Fruit fly (Drosophila melanogaster) whole organism, embryonic: ENCODE data around the gene CG5592.

ENCODE experiments used
- Atf6 ChIP-seq: fragments of 200-800 bp; sonication (Bioruptor generic); IDR thresholded peaks from 2 replicates; pipeline ENCODE4 v1.3.6; 2022; ENCODE audit warnings: missing biosample characterization, missing genetic modification characterization
- BtbVII ChIP-seq: fragments of 200-800 bp; sonication (Bioruptor generic); optimal IDR thresholded peaks from 3 replicates; lab custom pipeline; 2017; ENCODE audit warnings: missing biosample characterization, mild to moderate bottlenecking, missing genetic modification characterization
- Bteb2 ChIP-seq: fragments of 200-800 bp; sonication (Bioruptor generic); optimal IDR thresholded peaks from 2 replicates; lab custom pipeline; 2016; ENCODE audit warnings: missing biosample characterization, missing genetic modification characterization
- CG10267 ChIP-seq: fragments of 200-800 bp; sonication (Bioruptor generic); optimal IDR thresholded peaks from 2 replicates; lab custom pipeline; 2018; ENCODE audit warnings: missing biosample characterization, mild to moderate bottlenecking, missing genetic modification characterization, moderate library complexity
- CG10543 ChIP-seq: fragments of 200-800 bp; sonication (Bioruptor generic); optimal IDR thresholded peaks from 3 replicates; lab custom pipeline; 2017; ENCODE audit warnings: missing biosample characterization, mild to moderate bottlenecking, missing genetic modification characterization, moderate library complexity
- CG11093 ChIP-seq: fragments of 200-800 bp; sonication (Bioruptor generic); IDR thresholded peaks from 3 replicates; pipeline ENCODE4 v1.3.6; 2022; ENCODE audit warnings: missing biosample characterization, missing genetic modification characterization
- CG12104 ChIP-seq: fragments of 200-800 bp; sonication (Bioruptor generic); optimal IDR thresholded peaks from 3 replicates; lab custom pipeline; 2016; ENCODE audit warnings: missing biosample characterization, missing genetic modification characterization
- CG12942 ChIP-seq: fragments of 200-800 bp; sonication (Bioruptor generic); optimal IDR thresholded peaks from 3 replicates; lab custom pipeline; 2016; ENCODE audit warnings: missing biosample characterization, missing genetic modification characterization
- CG13624 ChIP-seq: fragments of 200-800 bp; sonication (Bioruptor generic); optimal IDR thresholded peaks from 2 replicates; lab custom pipeline; 2016; ENCODE audit warnings: missing biosample characterization, missing genetic modification characterization
- CG14710 ChIP-seq: fragments of 200-800 bp; sonication (Bioruptor generic); optimal IDR thresholded peaks from 3 replicates; lab custom pipeline; 2019; ENCODE audit warnings: missing biosample characterization, mild to moderate bottlenecking, missing genetic modification characterization, moderate library complexity
- CG14965 ChIP-seq: fragments of 200-800 bp; sonication (Bioruptor generic); optimal IDR thresholded peaks from 2 replicates; lab custom pipeline; 2016; ENCODE audit warnings: missing biosample characterization, missing genetic modification characterization, borderline replicate concordance
- CG1529 ChIP-seq: fragments of 200-800 bp; sonication (Bioruptor generic); optimal IDR thresholded peaks from 3 replicates; lab custom pipeline; 2018; ENCODE audit warnings: missing biosample characterization, missing genetic modification characterization
- CG17385 ChIP-seq: fragments of 200-800 bp; sonication (Bioruptor generic); optimal IDR thresholded peaks from 3 replicates; lab custom pipeline; 2018; ENCODE audit warnings: missing biosample characterization, mild to moderate bottlenecking, missing genetic modification characterization
- CG1792 ChIP-seq: fragments of 200-800 bp; sonication (Bioruptor generic); optimal IDR thresholded peaks from 2 replicates; lab custom pipeline; 2016; ENCODE audit warnings: missing biosample characterization, missing genetic modification characterization
- CG18764 ChIP-seq: fragments of 200-800 bp; sonication (Bioruptor generic); optimal IDR thresholded peaks from 3 replicates; lab custom pipeline; 2016; ENCODE audit warnings: missing biosample characterization, missing genetic modification characterization
- CG2202 ChIP-seq: fragments of 200-800 bp; sonication (Bioruptor generic); optimal IDR thresholded peaks from 2 replicates; lab custom pipeline; 2018; ENCODE audit warnings: missing biosample characterization, mild to moderate bottlenecking, missing genetic modification characterization
- CG30403 ChIP-seq: fragments of 200-800 bp; sonication (Bioruptor generic); optimal IDR thresholded peaks from 3 replicates; lab custom pipeline; 2016; ENCODE audit warnings: missing biosample characterization, missing genetic modification characterization
- CG32532 ChIP-seq: fragments of 200-800 bp; sonication (Bioruptor generic); IDR thresholded peaks from 2 replicates; pipeline ENCODE4 v1.3.6; 2022; ENCODE audit warnings: missing biosample characterization, missing genetic modification characterization
- CG4854 ChIP-seq: fragments of 200-800 bp; sonication (Bioruptor generic); optimal IDR thresholded peaks from 2 replicates; lab custom pipeline; 2016; ENCODE audit warnings: missing biosample characterization, missing genetic modification characterization, inconsistent platforms
- CG8281 ChIP-seq: fragments of 200-800 bp; sonication (Bioruptor generic); optimal IDR thresholded peaks from 2 replicates; lab custom pipeline; 2018; ENCODE audit warnings: missing biosample characterization, mild to moderate bottlenecking, missing genetic modification characterization, moderate library complexity
- CG8388 ChIP-seq: fragments of 200-800 bp; sonication (Bioruptor generic); optimal IDR thresholded peaks from 2 replicates; lab custom pipeline; 2019; ENCODE audit warnings: missing biosample characterization, mild to moderate bottlenecking, missing genetic modification characterization, moderate library complexity
- CG9932 ChIP-seq: fragments of 200-800 bp; sonication (Bioruptor generic); IDR thresholded peaks from 2 replicates; pipeline ENCODE4 v1.3.6; 2022; ENCODE audit warnings: missing biosample characterization, missing genetic modification characterization
- CoRest ChIP-seq: fragments of 200-800 bp; sonication (Bioruptor generic); optimal IDR thresholded peaks from 3 replicates; lab custom pipeline; 2018; ENCODE audit warnings: missing biosample characterization, mild to moderate bottlenecking, missing genetic modification characterization, moderate library complexity
- HLH3B ChIP-seq: fragments of 200-800 bp; sonication (Bioruptor generic); IDR thresholded peaks from 2 replicates; pipeline ENCODE4 v1.3.6; 2022; ENCODE audit warnings: missing biosample characterization, missing genetic modification characterization
- HLHmδ ChIP-seq: fragments of 200-800 bp; sonication (Bioruptor generic); optimal IDR thresholded peaks from 2 replicates; lab custom pipeline; 2018; ENCODE audit warnings: missing biosample characterization, mild to moderate bottlenecking, missing genetic modification characterization, moderate library complexity
- HmgD ChIP-seq: fragments of 200-800 bp; sonication (Bioruptor generic); optimal IDR thresholded peaks from 3 replicates; lab custom pipeline; 2016; ENCODE audit warnings: missing biosample characterization, missing genetic modification characterization
- Jarid2 ChIP-seq: fragments of 200-800 bp; sonication (Bioruptor generic); optimal IDR thresholded peaks from 3 replicates; lab custom pipeline; 2017; ENCODE audit warnings: mild to moderate bottlenecking, missing biosample characterization, missing genetic modification reagents, missing genetic modification characterization
- Max ChIP-seq: fragments of 200-800 bp; sonication (Bioruptor generic); optimal IDR thresholded peaks from 2 replicates; lab custom pipeline; 2016; ENCODE audit warnings: missing biosample characterization, mild to moderate bottlenecking, missing genetic modification characterization
- Meics ChIP-seq: fragments of 200-800 bp; sonication (Bioruptor generic); optimal IDR thresholded peaks from 2 replicates; lab custom pipeline; 2017; ENCODE audit warnings: missing biosample characterization, mild to moderate bottlenecking, missing genetic modification characterization
- Side ChIP-seq: fragments of 200-800 bp; sonication (Bioruptor generic); optimal IDR thresholded peaks from 2 replicates; lab custom pipeline; 2016; ENCODE audit warnings: missing biosample characterization, missing genetic modification characterization
- Spps ChIP-seq: fragments of 200-800 bp; sonication (Bioruptor generic); optimal IDR thresholded peaks from 2 replicates; lab custom pipeline; 2018; ENCODE audit warnings: missing biosample characterization, mild to moderate bottlenecking, missing genetic modification characterization
- ab ChIP-seq: fragments of 200-800 bp; sonication (Bioruptor generic); optimal IDR thresholded peaks from 2 replicates; lab custom pipeline; 2016; ENCODE audit warnings: missing biosample characterization, missing genetic modification characterization
- ash1 ChIP-seq: fragments of 200-800 bp; sonication (Bioruptor generic); optimal IDR thresholded peaks from 2 replicates; lab custom pipeline; 2018; ENCODE audit warnings: missing biosample characterization, mild to moderate bottlenecking, missing genetic modification characterization
- bcd ChIP-seq: fragments of 200-800 bp; sonication (Bioruptor generic); optimal IDR thresholded peaks from 2 replicates; lab custom pipeline; 2017; ENCODE audit warnings: missing biosample characterization, mild to moderate bottlenecking, missing genetic modification characterization
- cato ChIP-seq: fragments of 200-800 bp; sonication (Bioruptor generic); optimal IDR thresholded peaks from 2 replicates; lab custom pipeline; 2016; ENCODE audit warnings: missing biosample characterization, missing genetic modification characterization, borderline replicate concordance
- crp ChIP-seq, 2 experiments: fragments of 200-800 bp; sonication (Bioruptor generic); optimal IDR thresholded peaks; 2 replicates in 1 of 2; 3 replicates in 1 of 2; lab custom pipeline; 2017; ENCODE audit warnings: missing biosample characterization in 2 of 2, missing genetic modification characterization in 2 of 2, mild to moderate bottlenecking in 1 of 2, moderate library complexity in 1 of 2
- gce ChIP-seq: fragments of 200-800 bp; sonication (Bioruptor generic); IDR thresholded peaks from 3 replicates; pipeline ENCODE4 v1.3.6; 2022; ENCODE audit warnings: missing biosample characterization, missing genetic modification characterization
- gsb-n ChIP-seq: fragments of 200-800 bp; sonication (Bioruptor generic); optimal IDR thresholded peaks from 3 replicates; lab custom pipeline; 2018; ENCODE audit warnings: missing biosample characterization, mild to moderate bottlenecking, missing genetic modification characterization
- jumu ChIP-seq: fragments of 200-800 bp; sonication (Bioruptor generic); optimal IDR thresholded peaks from 3 replicates; lab custom pipeline; 2016; ENCODE audit warnings: missing biosample characterization, missing genetic modification characterization
- kah ChIP-seq: fragments of 200-800 bp; sonication (Bioruptor generic); optimal IDR thresholded peaks from 2 replicates; lab custom pipeline; 2018; ENCODE audit warnings: missing biosample characterization, mild to moderate bottlenecking, missing genetic modification characterization
- klu ChIP-seq: fragments of 200-800 bp; sonication (Bioruptor generic); IDR thresholded peaks from 2 replicates; pipeline ENCODE4 v1.3.6; 2022; ENCODE audit warnings: missing biosample characterization, missing genetic modification characterization
- pita ChIP-seq: fragments of 200-800 bp; sonication (Bioruptor generic); optimal IDR thresholded peaks from 2 replicates; lab custom pipeline; 2017; ENCODE audit warnings: missing biosample characterization, mild to moderate bottlenecking, missing genetic modification characterization
- pnt ChIP-seq: fragments of 200-800 bp; sonication (Bioruptor generic); optimal IDR thresholded peaks from 3 replicates; lab custom pipeline; 2016; ENCODE audit warnings: missing biosample characterization, missing genetic modification characterization
- psq ChIP-seq: fragments of 200-800 bp; sonication (Bioruptor generic); optimal IDR thresholded peaks from 2 replicates; lab custom pipeline; 2017; ENCODE audit warnings: missing biosample characterization, missing genetic modification characterization
- row ChIP-seq: fragments of 200-800 bp; sonication (Bioruptor generic); IDR thresholded peaks from 3 replicates; pipeline ENCODE4 v1.3.6; 2022; ENCODE audit warnings: missing biosample characterization, missing genetic modification characterization
- tgo ChIP-seq: fragments of 200-800 bp; sonication (Bioruptor generic); IDR thresholded peaks from 3 replicates; pipeline ENCODE4 v1.3.6; 2022; ENCODE audit warnings: missing biosample characterization, missing genetic modification characterization
- tna ChIP-seq: fragments of 200-800 bp; sonication (Bioruptor generic); IDR thresholded peaks from 2 replicates; pipeline ENCODE4 v1.3.6; 2022; ENCODE audit warnings: missing biosample characterization, missing genetic modification characterization; ENCODE audit not compliant: partially characterized antibody
- tup ChIP-seq: fragments of 200-800 bp; sonication (Bioruptor generic); optimal IDR thresholded peaks from 2 replicates; lab custom pipeline; 2016; ENCODE audit warnings: missing biosample characterization, mild to moderate bottlenecking, missing genetic modification characterization, moderate library complexity
- wdn ChIP-seq: fragments of 200-800 bp; sonication (Bioruptor generic); IDR thresholded peaks from 2 replicates; pipeline ENCODE4 v1.3.6; 2022; ENCODE audit warnings: missing biosample characterization, missing genetic modification characterization
- wor ChIP-seq: fragments of 200-800 bp; sonication (Bioruptor generic); IDR thresholded peaks from 2 replicates; pipeline ENCODE4 v1.3.6; 2022; ENCODE audit warnings: missing biosample characterization, missing genetic modification characterization

Gene CG5592

DNA sequence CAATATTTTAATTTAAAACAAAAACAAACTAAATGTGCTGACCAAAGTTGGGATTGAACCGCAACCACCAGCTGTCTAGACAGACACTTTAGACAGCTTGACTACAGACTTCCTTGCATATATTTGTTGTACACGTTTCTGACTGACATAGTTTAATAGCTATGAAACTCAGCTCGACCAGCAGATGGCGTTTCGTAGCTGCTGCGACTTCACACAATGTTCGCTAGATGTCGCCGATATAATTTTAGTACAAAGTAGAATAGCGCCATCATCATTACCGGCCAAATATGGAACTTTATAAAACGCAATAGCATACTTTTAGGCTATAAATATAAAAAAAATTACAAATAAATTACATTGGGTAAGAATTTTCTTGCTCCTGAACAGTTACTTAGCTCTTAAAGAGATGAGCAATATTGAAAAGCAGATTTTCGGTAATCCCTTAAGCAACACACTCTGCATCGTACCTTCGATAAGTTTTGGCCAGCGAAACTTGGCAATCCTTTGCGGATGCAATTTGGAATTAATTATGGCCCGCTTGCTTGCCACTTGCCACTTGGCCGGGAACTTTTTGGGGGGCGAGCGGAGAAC lies 27.7 kb upstream of the CG5592 start (continued):
- peak; percentile 68 for TF ChIP-seq CoRest (tag; lab: Kevin White, UChicago)
- TF ChIP-seq BtbVII (GFP tag; lab: Kevin White, UChicago), result peak; percentile 35
- peak; percentile 6 for TF ChIP-seq cato (GFP tag; lab: Kevin White, UChicago)
- peak; percentile 69 for TF ChIP-seq tgo (GFP tag; lab: Robert Waterston, UW)
- TF ChIP-seq CG30403 (GFP tag; lab: Kevin White, UChicago), result peak; percentile 56
- peak; percentile 82 for TF ChIP-seq CG10267
- TF ChIP-seq Max (GFP tag; lab: Kevin White, UChicago), result peak; percentile 50
- TF ChIP-seq CG4854 (GFP tag; lab: Kevin White, UChicago), result peak; percentile 60
- TF ChIP-seq wdn (GFP tag; lab: Robert Waterston, UW), result peak; percentile 63
- 0 out of 2 replicates have a peak, but pooled peaks have one; percentile 21 for TF ChIP-seq Atf6 (GFP tag; lab: Robert Waterston, UW)
- TF ChIP-seq CG14710 (tag; lab: Kevin White, UChicago), result peak; percentile 75
- no peak for TF ChIP-seq CG1529 (GFP tag; lab: Kevin White, UChicago)
- no peak for TF ChIP-seq crp (GFP tag; optimal IDR thresholded peaks at IDR 0.05; lab: Kevin White, UChicago)
- no peak for TF ChIP-seq CG17385 (GFP tag; lab: Kevin White, UChicago)
- peak; percentile 31; the same call in 1 of the 2 replicates for TF ChIP-seq klu (GFP tag; lab: Robert Waterston, UW)
- peak; percentile 54 for TF ChIP-seq pnt
- TF ChIP-seq wor (GFP tag; lab: Robert Waterston, UW), result no peak
- no peak for TF ChIP-seq psq (GFP tag; lab: Kevin White, UChicago)
- TF ChIP-seq jumu, result no peak
- peak; percentile 93 for TF ChIP-seq CG32532
- TF ChIP-seq CG8388, result no peak
- TF ChIP-seq ash1 (GFP tag; lab: Kevin White, UChicago), result no peak
- TF ChIP-seq HmgD (GFP tag; lab: Kevin White, UChicago), result peak; percentile 62
- peak; percentile 27 for TF ChIP-seq HLHmδ (GFP tag; lab: Kevin White, UChicago)
- no peak for TF ChIP-seq CG12942 (GFP tag; lab: Kevin White, UChicago)
- no peak for TF ChIP-seq kah
- peak; percentile 37; the same call in 1 of the 3 replicates for TF ChIP-seq CG11093 (GFP tag; lab: Robert Waterston, UW)
- no peak for TF ChIP-seq CG10543
- peak; percentile 52 for TF ChIP-seq Jarid2 (GFP tag; lab: Kevin White, UChicago)
- peak; percentile 88 for TF ChIP-seq CG9932 (GFP tag; lab: Robert Waterston, UW)
- TF ChIP-seq tna (GFP tag; lab: Robert Waterston, UW), result peak; percentile 61; the same call in 1 of the 2 replicates
- TF ChIP-seq CG8281 (tag; lab: Kevin White, UChicago), result no peak
- TF ChIP-seq pita (GFP tag; lab: Kevin White, UChicago), result peak; percentile 59
- TF ChIP-seq CG13624 (GFP tag; lab: Kevin White, UChicago), result peak; percentile 25
- TF ChIP-seq Meics (GFP tag; lab: Kevin White, UChicago), result peak; percentile 74
- peak; percentile 24; the same call in 1 of the 3 replicates for TF ChIP-seq row (GFP tag; lab: Robert Waterston, UW)
- peak; percentile 57 for TF ChIP-seq Spps (tag; lab: Kevin White, UChicago)
- TF ChIP-seq CG2202 (tag; lab: Kevin White, UChicago), result no peak
- peak; percentile 45 for TF ChIP-seq gsb-n (tag; lab: Kevin White, UChicago)
- peak; percentile 70 for TF ChIP-seq CG18764 (GFP tag; lab: Kevin White, UChicago)
- TF ChIP-seq CG1792 (GFP tag; lab: Kevin White, UChicago), result peak; percentile 67
- TF ChIP-seq bcd (GFP tag; lab: Kevin White, UChicago), result peak; percentile 54
- no peak for TF ChIP-seq Bteb2 (GFP tag; lab: Kevin White, UChicago)
- peak; percentile 50 for TF ChIP-seq CG14965
- TF ChIP-seq HLH3B, result peak; percentile 71
- peak; percentile 60; the same call in 2 of the 3 replicates for TF ChIP-seq gce (GFP tag; lab: Robert Waterston, UW)
- peak; percentile 36 for TF ChIP-seq CG12104 (GFP tag; lab: Kevin White, UChicago)
- no peak for TF ChIP-seq ab (GFP tag; lab: Kevin White, UChicago)
- no peak for TF ChIP-seq tup (GFP tag; lab: Kevin White, UChicago)
- no peak for TF ChIP-seq Side
